Worm (Caenorhabditis elegans) whole organism, L3 larva: Measurements from ENCODE around the gene nlp-33.

Source experiments
- ama-1 ChIP-seq: fragments of 150-350 bp; optimal IDR thresholded peaks from 2 replicates; lab custom pipeline; 2018
- lin-15B ChIP-seq: fragments of 150-350 bp; optimal IDR thresholded peaks from 2 replicates; lab custom pipeline; 2014; ENCODE audit warnings: missing biosample characterization, missing genetic modification characterization
- sea-2 ChIP-seq: fragments of 150-350 bp; sonication (generic microtip); optimal IDR thresholded peaks from 4 replicates; lab custom pipeline; 2014; ENCODE audit warnings: missing biosample characterization, missing genetic modification reagents, missing genetic modification characterization
- ztf-11 ChIP-seq: fragments of 150-350 bp; optimal IDR thresholded peaks from 2 replicates; lab custom pipeline; 2014; ENCODE audit warnings: missing biosample characterization, missing genetic modification characterization

DNA sequence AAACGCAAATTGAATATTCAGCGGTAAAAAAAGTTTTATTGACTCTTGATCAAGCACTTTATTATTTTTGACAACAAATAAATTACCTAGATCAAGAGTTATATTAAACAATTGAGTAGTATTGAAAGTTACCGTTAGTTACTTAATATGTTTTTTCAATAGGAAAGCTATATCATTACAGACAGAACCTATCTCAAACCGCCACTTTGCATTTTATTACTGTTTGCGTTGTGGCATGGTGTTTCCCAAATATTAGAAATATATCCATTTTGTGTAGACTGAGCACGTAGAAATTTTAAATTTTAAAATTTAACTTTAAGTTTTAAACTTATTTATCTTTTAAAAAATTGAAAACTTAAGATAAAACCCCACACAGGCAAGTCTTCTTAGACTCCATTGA lies 42.7 kb upstream of the nlp-33 start:
- TF ChIP-seq ama-1 (lab: Kevin White, UChicago) (no peak), ztf-11 (tag; lab: Kevin White, UChicago) (no peak), lin-15B (tag; lab: Kevin White, UChicago) (no peak), sea-2 (no peak)
